Fruit fly (Drosophila melanogaster): ENCODE results near the gene p38a.
A peak's percentile ranks its signal among the peaks of the same experiment; 100 is the strongest.

Gene p38a

DNA sequence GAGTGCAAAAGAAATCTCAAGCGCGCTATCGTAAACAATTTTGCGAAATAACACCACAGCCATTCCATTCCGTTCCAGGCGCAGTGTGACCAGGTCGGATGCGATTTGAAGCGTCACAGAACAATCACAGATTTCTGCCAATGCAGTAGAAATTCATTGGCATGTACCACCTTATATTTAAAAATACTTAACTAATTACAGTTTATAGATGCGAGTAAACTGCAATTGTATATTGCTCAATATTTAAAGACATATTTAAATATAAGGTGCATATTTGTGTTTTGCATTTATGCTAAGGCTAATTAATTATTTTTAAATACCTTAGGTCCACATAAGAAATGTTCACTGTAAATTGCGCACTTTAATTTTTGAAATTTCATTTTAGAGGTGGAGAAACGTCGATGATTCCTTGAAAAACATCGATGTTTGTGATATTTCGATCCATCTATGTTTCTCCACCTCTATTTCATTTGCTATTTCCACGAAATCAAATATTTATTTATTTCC, 41.3 kb upstream of the p38a start, which contains the start of the genes SMC6 and CG6204 (continued):
- TF ChIP-seq YL-1 (GFP tag; optimal IDR thresholded peaks at IDR 0.05) (peak; percentile 70), repo (GFP tag; optimal IDR thresholded peaks at IDR 0.05) (peak; percentile 68), CG10147 (GFP tag; optimal IDR thresholded peaks at IDR 0.05) (peak; percentile 93), HmgD (GFP tag; optimal IDR thresholded peaks at IDR 0.05) (peak; percentile 39), CG8089 (GFP tag; optimal IDR thresholded peaks at IDR 0.05) (peak; percentile 53), CG8924 (tag; optimal IDR thresholded peaks at IDR 0.05) (peak; percentile 95), Poxn (GFP tag; IDR thresholded peaks at IDR 0.05) (peak; percentile 92), CG4854 (GFP tag; optimal IDR thresholded peaks at IDR 0.05) (peak; percentile 82), ERR (GFP tag; optimal IDR thresholded peaks at IDR 0.05) (peak; percentile 64), CG11560 (tag; IDR thresholded peaks at IDR 0.05) (peak; percentile 86), Rx (GFP tag; IDR thresholded peaks at IDR 0.05) (peak; percentile 89), sr (GFP tag; IDR thresholded peaks at IDR 0.05) (peak; percentile 44; the same call in 1 of the 3 replicates), Rfx (GFP tag; IDR thresholded peaks at IDR 0.05) (peak; percentile 97), hbn (GFP tag; IDR thresholded peaks at IDR 0.05; ENCODE audit: partially characterized antibody) (no peak; the same call in 1 of the 2 replicates), schlank (tag; optimal IDR thresholded peaks at IDR 0.05) (peak; percentile 85), Atf6 (GFP tag; IDR thresholded peaks at IDR 0.05) (peak; percentile 94), oc (tag; optimal IDR thresholded peaks at IDR 0.05) (peak; percentile 86), CG32772 (GFP tag; IDR thresholded peaks at IDR 0.05) (peak; percentile 95), Dad (GFP tag; optimal IDR thresholded peaks at IDR 0.05) (peak; percentile 78), CG12236 (GFP tag; optimal IDR thresholded peaks at IDR 0.05) (peak; percentile 66), ind (GFP tag; optimal IDR thresholded peaks at IDR 0.05) (peak; percentile 95), zen (tag; optimal IDR thresholded peaks at IDR 0.05) (peak; percentile 95), CG15011 (GFP tag; optimal IDR thresholded peaks at IDR 0.05) (peak; percentile 88), CG7745 (tag; optimal IDR thresholded peaks at IDR 0.05) (peak; percentile 63), H2.0 (GFP tag; IDR thresholded peaks at IDR 0.05) (peak; percentile 95), pfk (GFP tag; optimal IDR thresholded peaks at IDR 0.05) (peak; percentile 82), CG14014 (GFP tag; IDR thresholded peaks at IDR 0.05) (peak; percentile 96), MBD-R2 (GFP tag; IDR thresholded peaks at IDR 0.05) (peak; percentile 89), CG31441 (GFP tag; IDR thresholded peaks at IDR 0.05) (peak; percentile 94), CG9932 (GFP tag; IDR thresholded peaks at IDR 0.05) (peak; percentile 97), CG15073 (GFP tag; optimal IDR thresholded peaks at IDR 0.05) (peak; percentile 62), wdn (GFP tag; IDR thresholded peaks at IDR 0.05) (peak; percentile 90), CG12155 (GFP tag; optimal IDR thresholded peaks at IDR 0.05) (peak; percentile 92), vnd (GFP tag; IDR thresholded peaks at IDR 0.05; ENCODE audit: partially characterized antibody) (no peak), CG10431 (GFP tag; optimal IDR thresholded peaks at IDR 0.05) (peak; percentile 51), CG18011 (GFP tag; optimal IDR thresholded peaks at IDR 0.05) (peak; percentile 77), fd102C (GFP tag; optimal IDR thresholded peaks at IDR 0.05) (peak; percentile 52), sisA (GFP tag; IDR thresholded peaks at IDR 0.05) (peak; percentile 95), ewg (GFP tag; optimal IDR thresholded peaks at IDR 0.05) (peak; percentile 85), HmgZ (tag; optimal IDR thresholded peaks at IDR 0.05) (peak; percentile 96), CG11695 (GFP tag; IDR thresholded peaks at IDR 0.05) (peak; percentile 95), CG18476 (GFP tag; optimal IDR thresholded peaks at IDR 0.05) (peak; percentile 92), CG7928 (GFP tag; optimal IDR thresholded peaks at IDR 0.05) (peak; percentile 66), Myb (GFP tag; optimal IDR thresholded peaks at IDR 0.05) (peak; percentile 62), Scr (GFP tag; IDR thresholded peaks at IDR 0.05; ENCODE audit: partially characterized antibody) (peak; percentile 59), CG6791 (GFP tag; IDR thresholded peaks at IDR 0.05; ENCODE audit: partially characterized antibody) (no peak), Atf-2 (GFP tag; optimal IDR thresholded peaks at IDR 0.05) (peak; percentile 71), CG12744 (GFP tag; optimal IDR thresholded peaks at IDR 0.05) (peak; percentile 80), NfI (GFP tag; optimal IDR thresholded peaks at IDR 0.05) (peak; percentile 93), dimm (GFP tag; IDR thresholded peaks at IDR 0.05) (peak; percentile 75), CG18262 (tag; optimal IDR thresholded peaks at IDR 0.05) (peak; percentile 95)
